Fruit fly (Drosophila melanogaster): ENCODE results near the gene CG2004.

The CG2004 gene

dm6 chrX:8709234-8709843, 5.4 kb downstream of the CG2004 start, which contains the start of gene Hexo2:
Gene Hexo2 (plus strand): TSS chrX:8709652.
- TF ChIP-seq dmrt93B (GFP tag; optimal IDR thresholded peaks at IDR 0.05), result peak; percentile 96
- peak; percentile 81 for TF ChIP-seq Hr83 (GFP tag; optimal IDR thresholded peaks at IDR 0.05; ENCODE audit: poor library complexity, severe bottlenecking)
- no peak for TF ChIP-seq pan (optimal IDR thresholded peaks at IDR 0.05)
- TF ChIP-seq Hnf4 (GFP tag; optimal IDR thresholded peaks at IDR 0.05), result peak; percentile 97
- peak; percentile 97 for TF ChIP-seq fru (GFP tag; optimal IDR thresholded peaks at IDR 0.05)
- TF ChIP-seq Rel (GFP tag; optimal IDR thresholded peaks at IDR 0.05), result peak; percentile 35
- TF ChIP-seq Rel (tag; optimal IDR thresholded peaks at IDR 0.05), result peak; percentile 75
- peak; percentile 89 for TF ChIP-seq psq (GFP tag; optimal IDR thresholded peaks at IDR 0.05)
- peak; percentile 81 for TF ChIP-seq Mio (GFP tag; optimal IDR thresholded peaks at IDR 0.05)
- TF ChIP-seq Dif (GFP tag; optimal IDR thresholded peaks at IDR 0.05; ENCODE audit: partially characterized antibody), result no peak
- TF ChIP-seq sage (GFP tag; optimal IDR thresholded peaks at IDR 0.05), result peak; percentile 87
- TF ChIP-seq CG32264 (GFP tag; optimal IDR thresholded peaks at IDR 0.05), result peak; percentile 87
- TF ChIP-seq Myc (optimal IDR thresholded peaks at IDR 0.05), result no peak
- no peak for TF ChIP-seq usp (GFP tag; optimal IDR thresholded peaks at IDR 0.05)
- peak; percentile 86 for TF ChIP-seq woc (GFP tag; optimal IDR thresholded peaks at IDR 0.05)
- peak; percentile 90 for TF ChIP-seq CG9705 (GFP tag; optimal IDR thresholded peaks at IDR 0.05)
- TF ChIP-seq OdsH (GFP tag; optimal IDR thresholded peaks at IDR 0.05), result peak; percentile 93
- no peak for TF ChIP-seq Vsx2 (GFP tag; optimal IDR thresholded peaks at IDR 0.05; ENCODE audit: partially characterized antibody)
- TF ChIP-seq sv (GFP tag; optimal IDR thresholded peaks at IDR 0.05), result peak; percentile 90
- TF ChIP-seq HLH106 (tag; optimal IDR thresholded peaks at IDR 0.05), result peak; percentile 96
- peak; percentile 95 for TF ChIP-seq br (GFP tag; optimal IDR thresholded peaks at IDR 0.05)
- no peak for TF ChIP-seq dl (GFP tag; optimal IDR thresholded peaks at IDR 0.05; ENCODE audit: insufficient read depth in 1 of 2, partially characterized antibody in 2 of 2)
- peak; percentile 84 for TF ChIP-seq GATAd (GFP tag; optimal IDR thresholded peaks at IDR 0.05)
- TF ChIP-seq Sp1 (GFP tag; optimal IDR thresholded peaks at IDR 0.05), result peak; percentile 93
- peak; percentile 96 for TF ChIP-seq h (GFP tag; optimal IDR thresholded peaks at IDR 0.05)
- TF ChIP-seq Jra (GFP tag; optimal IDR thresholded peaks at IDR 0.05), result peak; percentile 90
- peak; percentile 97 for TF ChIP-seq ey (GFP tag; optimal IDR thresholded peaks at IDR 0.05)
- TF ChIP-seq rgr (GFP tag; optimal IDR thresholded peaks at IDR 0.05), result peak; percentile 95
- peak; percentile 3 to 97 for TF ChIP-seq foxo (GFP tag; optimal IDR thresholded peaks at IDR 0.05)
- peak; percentile 73 for TF ChIP-seq dsf (GFP tag; optimal IDR thresholded peaks at IDR 0.05; ENCODE audit: borderline replicate concordance)

- TF ChIP-seq Sp1 (GFP tag; optimal IDR thresholded peaks at IDR 0.05) (no peak), Dfd (GFP tag; optimal IDR thresholded peaks at IDR 0.05) (peak; percentile 14), foxo (GFP tag; optimal IDR thresholded peaks at IDR 0.05) (no peak), Dif (GFP tag; optimal IDR thresholded peaks at IDR 0.05; ENCODE audit: partially characterized antibody) (no peak), pan (optimal IDR thresholded peaks at IDR 0.05) (no peak)
Observed at dm6 chrX:8696106-8696595, 18.6 kb downstream of the CG2004 start.

- TF ChIP-seq sv (GFP tag; optimal IDR thresholded peaks at IDR 0.05) (no peak), Dfd (GFP tag; optimal IDR thresholded peaks at IDR 0.05) (peak; percentile 74), jim (GFP tag; optimal IDR thresholded peaks at IDR 0.05) (no peak)
Observed at dm6 chrX:8694823-8695492, 19.8 kb downstream of the CG2004 start.

dm6 chrX:8694066-8694822, 20.5 kb downstream of the CG2004 start:
- TF ChIP-seq Jra (GFP tag; optimal IDR thresholded peaks at IDR 0.05) (no peak), N (GFP tag; optimal IDR thresholded peaks at IDR 0.05) (no peak), ey (GFP tag; optimal IDR thresholded peaks at IDR 0.05) (no peak), Sp1 (GFP tag; optimal IDR thresholded peaks at IDR 0.05) (peak; percentile 4)
